Worm (Caenorhabditis elegans) whole organism, early embryonic: Measurements from ENCODE around the gene F31E8.5.

Experiments used
- B0310.2 ChIP-seq: sonication (generic microtip); optimal IDR thresholded peaks from 2 replicates; lab custom pipeline; 2016; ENCODE audit warnings: mild to moderate bottlenecking, missing genetic modification characterization, missing compliant biosample characterization
- ama-1 ChIP-seq: fragments of 150-350 bp; optimal IDR thresholded peaks from 2 replicates; lab custom pipeline; 2014
- ets-7 ChIP-seq: sonication (generic microtip); optimal IDR thresholded peaks from 2 replicates; lab custom pipeline; 2016; ENCODE audit warnings: missing genotype, missing genetic modification characterization, missing compliant biosample characterization
- hnd-1 ChIP-seq: sonication (generic microtip); optimal IDR thresholded peaks from 2 replicates; lab custom pipeline; 2016; ENCODE audit warnings: missing genetic modification characterization, missing compliant biosample characterization
- scrt-1 ChIP-seq: fragments of 200-800 bp; sonication (Bioruptor generic); IDR thresholded peaks from 2 replicates; pipeline ENCODE4 v1.3.6; 2022; ENCODE audit warnings: missing genetic modification characterization, missing compliant biosample characterization

DNA sequence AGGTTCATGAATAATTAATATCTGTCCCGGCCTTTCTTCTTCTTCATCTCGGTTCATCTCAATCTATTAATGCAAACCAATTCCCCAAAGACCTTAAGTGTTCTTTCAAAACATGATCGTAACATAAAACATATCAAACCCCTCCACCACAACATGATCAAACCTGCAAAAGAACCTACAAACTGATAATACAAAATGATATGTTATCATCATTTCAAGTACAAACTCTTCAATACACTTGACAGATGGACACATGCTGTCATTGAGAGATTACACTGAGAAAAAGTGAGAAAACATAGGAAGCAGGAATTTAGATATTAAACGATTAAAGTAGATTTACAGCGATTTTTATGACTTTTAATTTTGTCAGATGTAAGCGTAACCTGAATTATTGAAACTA, 17.5 kb upstream of the F31E8.5 start:
- no peak for TF ChIP-seq hnd-1 (tag; lab: Kevin White, UChicago)
- no peak for TF ChIP-seq B0310.2 (tag; lab: Kevin White, UChicago)
- no peak for TF ChIP-seq ets-7
- no peak for TF ChIP-seq ama-1 (lab: Kevin White, UChicago)
- no peak for TF ChIP-seq scrt-1 (GFP tag; lab: Robert Waterston, UW)
